Fruit fly (Drosophila melanogaster): Measurements from ENCODE around the gene CG15865.

dm6 chrX:16677163-16677562, 12.9 kb upstream of the CG15865 start:
- TF ChIP-seq Hr39 (GFP tag; optimal IDR thresholded peaks at IDR 0.05) (no peak), CG1621 (tag; optimal IDR thresholded peaks at IDR 0.05) (no peak), Eip75B (GFP tag; optimal IDR thresholded peaks at IDR 0.05) (no peak), achi (GFP tag; optimal IDR thresholded peaks at IDR 0.05) (peak; percentile 38), CG6792 (GFP tag; optimal IDR thresholded peaks at IDR 0.05) (peak; percentile 4), OdsH (GFP tag; optimal IDR thresholded peaks at IDR 0.05) (peak; percentile 19), CG16779 (tag; optimal IDR thresholded peaks at IDR 0.05) (no peak), fd85E (GFP tag; optimal IDR thresholded peaks at IDR 0.05) (no peak), CG6808 (GFP tag; optimal IDR thresholded peaks at IDR 0.05) (no peak)
